Worm (Caenorhabditis elegans): ENCODE measurements around the gene F37C4.6.

Gene F37C4.6

DNA sequence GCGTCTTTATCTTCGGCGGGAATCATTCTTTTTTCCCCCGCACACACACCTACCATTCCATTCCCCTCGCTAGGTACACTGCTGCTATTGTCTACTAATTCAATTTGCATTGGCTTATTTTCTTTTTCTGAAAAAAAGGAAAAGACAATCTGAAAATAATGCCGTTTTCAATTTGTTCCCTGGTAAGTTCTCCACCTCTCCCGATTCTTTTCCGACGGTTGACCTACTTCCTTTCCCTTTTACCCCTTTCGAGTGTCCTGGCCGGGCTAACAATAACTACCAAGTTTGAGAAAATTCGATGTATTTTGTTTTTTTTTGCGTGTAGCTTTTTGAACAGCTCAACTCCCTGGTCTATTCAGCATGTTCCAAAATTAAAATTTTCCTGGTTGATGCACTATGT, 10.9 kb downstream of the F37C4.6 start, which contains the start of gene F37C4.4:
TSS of gene F37C4.4 (plus strand) at position 58 of the 400 bp plus-strand sequence.
- TF ChIP-seq hlh-4 (tag; optimal IDR thresholded peaks at IDR 0.05) (no peak), blmp-1 (tag; optimal IDR thresholded peaks at IDR 0.05) (peak; percentile 82), efl-1 (optimal IDR thresholded peaks at IDR 0.05) (no peak), efl-1 (GFP tag; optimal IDR thresholded peaks at IDR 0.05 in 1 of 2) (peak in 1 of 2 experiments; percentile 83)

DNA sequence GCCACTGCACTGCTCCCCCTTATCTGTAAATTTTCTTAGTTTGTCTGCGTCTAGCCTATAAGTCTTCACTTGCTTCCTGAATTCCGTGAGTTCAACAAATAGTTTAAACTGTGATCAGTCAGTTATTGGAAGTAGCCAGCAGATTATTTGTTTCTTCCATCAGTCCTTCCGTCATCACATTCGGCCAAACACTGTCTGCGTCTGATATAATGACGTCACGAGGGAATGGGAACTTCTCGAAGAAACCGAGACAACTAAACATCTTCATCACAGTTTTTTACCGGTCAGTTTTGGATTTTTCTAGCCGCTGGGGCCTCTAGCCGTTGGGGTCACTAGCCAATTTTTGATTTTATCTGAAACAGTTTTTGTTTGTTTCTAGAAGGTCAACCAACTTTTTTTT, 12.1 kb downstream of the F37C4.6 start:
- TF ChIP-seq ceh-88 (GFP tag; IDR thresholded peaks at IDR 0.05) (no peak), nhr-237 (tag; optimal IDR thresholded peaks at IDR 0.05) (no peak), ztf-11 (tag; optimal IDR thresholded peaks at IDR 0.05) (no peak), grh-1 (GFP tag; IDR thresholded peaks at IDR 0.05) (no peak), tlp-1 (tag; optimal IDR thresholded peaks at IDR 0.05) (no peak), nhr-12 (tag; optimal IDR thresholded peaks at IDR 0.05) (no peak), elt-2 (tag; optimal IDR thresholded peaks at IDR 0.05) (peak; percentile 21), elt-3 (tag; optimal IDR thresholded peaks at IDR 0.05) (peak in 1 of 6 experiments; percentile 55), lir-3 (tag; optimal IDR thresholded peaks at IDR 0.05; ENCODE audit: poor library complexity) (no peak), ama-1 (optimal IDR thresholded peaks at IDR 0.05) (no peak), snu-23 (GFP tag; optimal IDR thresholded peaks at IDR 0.05) (peak; percentile 30), F16B12.6 (tag; optimal IDR thresholded peaks at IDR 0.05) (no peak), rnt-1 (tag; optimal IDR thresholded peaks at IDR 0.05) (no peak), mdl-1 (tag; optimal IDR thresholded peaks at IDR 0.05) (no peak), nhr-85 (tag) (peak; percentile 80), hlh-17 (GFP tag; optimal IDR thresholded peaks at IDR 0.05; ENCODE audit: borderline replicate concordance) (no peak), mab-9 (GFP tag; IDR thresholded peaks at IDR 0.05) (no peak), nhr-11 (tag; optimal IDR thresholded peaks at IDR 0.05) (no peak), egl-27 (tag; optimal IDR thresholded peaks at IDR 0.05) (no peak), ceh-8 (GFP tag; optimal IDR thresholded peaks at IDR 0.05) (no peak), swsn-7 (tag; optimal IDR thresholded peaks at IDR 0.05) (no peak), egl-13 (tag; optimal IDR thresholded peaks at IDR 0.05) (no peak), irx-1 (tag; optimal IDR thresholded peaks at IDR 0.05) (no peak), sox-4 (tag; optimal IDR thresholded peaks at IDR 0.05) (no peak), tbx-2 (tag; optimal IDR thresholded peaks at IDR 0.05) (no peak), pqm-1 (tag; optimal IDR thresholded peaks at IDR 0.05) (no peak), C04F5.9 (tag; optimal IDR thresholded peaks at IDR 0.05) (no peak), zip-4 (GFP tag; optimal IDR thresholded peaks at IDR 0.05) (no peak), aha-1 (tag; optimal IDR thresholded peaks at IDR 0.05) (no peak), snpc-4 (tag; optimal IDR thresholded peaks at IDR 0.05) (no peak), nhr-71 (tag; optimal IDR thresholded peaks at IDR 0.05) (peak; percentile 18), lin-14 (GFP tag; optimal IDR thresholded peaks at IDR 0.05) (peak; percentile 16), sup-37 (GFP tag; optimal IDR thresholded peaks at IDR 0.05) (no peak), zag-1 (tag; optimal IDR thresholded peaks at IDR 0.05) (no peak), fos-1 (tag; optimal IDR thresholded peaks at IDR 0.05) (no peak), efl-1 (optimal IDR thresholded peaks at IDR 0.05) (no peak), efl-1 (GFP tag; optimal IDR thresholded peaks at IDR 0.05 in 1 of 2) (peak in 1 of 2 experiments; percentile 68), C34B4.2 (tag; optimal IDR thresholded peaks at IDR 0.05) (no peak), sptf-1 (tag; optimal IDR thresholded peaks at IDR 0.05) (no peak), mef-2 (tag; optimal IDR thresholded peaks at IDR 0.05) (no peak), xbp-1 (tag; optimal IDR thresholded peaks at IDR 0.05) (no peak), jun-1 (tag; optimal IDR thresholded peaks at IDR 0.05) (no peak), unc-30 (tag; optimal IDR thresholded peaks at IDR 0.05) (no peak), lin-39 (tag; optimal IDR thresholded peaks at IDR 0.05) (no peak), lin-35 (GFP tag; optimal IDR thresholded peaks at IDR 0.05) (peak in 1 of 2 experiments; percentile 50), nhr-20 (tag; optimal IDR thresholded peaks at IDR 0.05) (peak; percentile 19), blmp-1 (tag; optimal IDR thresholded peaks at IDR 0.05) (peak; percentile 71), fkh-4 (tag; optimal IDR thresholded peaks at IDR 0.05; ENCODE audit: borderline replicate concordance) (no peak), dpl-1 (GFP tag; optimal IDR thresholded peaks at IDR 0.05) (no peak)

Measured in whole organism, L1 larva.